Fruit fly (Drosophila melanogaster): Measurements from ENCODE around the gene CG9368.

Gene CG9368

DNA sequence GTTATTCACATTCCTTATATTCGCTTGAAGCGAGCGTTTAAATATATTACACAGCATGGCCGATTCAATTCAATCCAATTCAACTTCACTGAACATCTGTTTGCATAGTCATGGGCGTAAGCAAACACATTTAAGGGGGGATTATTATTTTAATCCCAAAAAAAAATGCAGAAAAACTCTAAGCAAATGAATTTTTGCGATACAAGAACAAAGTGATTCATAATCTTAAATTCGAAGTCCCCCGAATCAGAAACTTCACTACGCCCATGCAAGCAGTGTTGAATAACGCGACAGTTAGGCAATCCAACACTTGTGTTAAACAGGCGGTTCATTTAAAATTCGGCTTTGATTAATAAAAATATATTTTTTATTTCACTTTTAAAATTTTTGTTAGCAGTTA, 11.0 kb upstream of the CG9368 start, which contains the start of gene CG14100 (continued):
- peak; percentile 100 for TF ChIP-seq CG2712 (tag; optimal IDR thresholded peaks at IDR 0.05)
- peak; percentile 96 for TF ChIP-seq CG5180 (GFP tag; optimal IDR thresholded peaks at IDR 0.05)
- TF ChIP-seq pho (GFP tag; optimal IDR thresholded peaks at IDR 0.05), result peak; percentile 100
- TF ChIP-seq onecut (GFP tag; IDR thresholded peaks at IDR 0.05), result peak; percentile 100
- TF ChIP-seq CG4617 (GFP tag; optimal IDR thresholded peaks at IDR 0.05; ENCODE audit: borderline replicate concordance), result peak; percentile 100
- TF ChIP-seq sqz (GFP tag; optimal IDR thresholded peaks at IDR 0.05), result peak; percentile 100
- TF ChIP-seq vvl (GFP tag; IDR thresholded peaks at IDR 0.05), result peak; percentile 100
- TF ChIP-seq her (GFP tag; optimal IDR thresholded peaks at IDR 0.05), result peak; percentile 99
- peak; percentile 100 for TF ChIP-seq exex (tag; optimal IDR thresholded peaks at IDR 0.05)
- peak; percentile 54; the same call in 1 of the 2 replicates for TF ChIP-seq nerfin-2 (GFP tag; IDR thresholded peaks at IDR 0.05; ENCODE audit: partially characterized antibody)
- TF ChIP-seq luna (GFP tag; optimal IDR thresholded peaks at IDR 0.05), result peak; percentile 100
- peak; percentile 100 for TF ChIP-seq CG6689 (GFP tag; IDR thresholded peaks at IDR 0.05)
- TF ChIP-seq CG6765 (GFP tag; optimal IDR thresholded peaks at IDR 0.05), result peak; percentile 100
- TF ChIP-seq mirr (GFP tag; optimal IDR thresholded peaks at IDR 0.05), result peak; percentile 100
- TF ChIP-seq Bteb2 (GFP tag; optimal IDR thresholded peaks at IDR 0.05), result peak; percentile 100
- peak; percentile 59; the same call in 1 of the 2 replicates for TF ChIP-seq CG13287 (GFP tag; IDR thresholded peaks at IDR 0.05; ENCODE audit: partially characterized antibody)
- TF ChIP-seq CG17612 (GFP tag; IDR thresholded peaks at IDR 0.05), result peak; percentile 100
- TF ChIP-seq rib (GFP tag; IDR thresholded peaks at IDR 0.05), result peak; percentile 100
- peak; percentile 100 for TF ChIP-seq CG4854 (GFP tag; optimal IDR thresholded peaks at IDR 0.05)
- TF ChIP-seq zf30C (GFP tag; optimal IDR thresholded peaks at IDR 0.05), result peak; percentile 90
- peak; percentile 100 for TF ChIP-seq nom (GFP tag; optimal IDR thresholded peaks at IDR 0.05)
- TF ChIP-seq vfl (GFP tag; optimal IDR thresholded peaks at IDR 0.05), result peak; percentile 100
- peak; percentile 100 for TF ChIP-seq CG14667 (GFP tag; IDR thresholded peaks at IDR 0.05)
- peak; percentile 100 for TF ChIP-seq E2f1 (GFP tag; IDR thresholded peaks at IDR 0.05)
- TF ChIP-seq CG18599 (GFP tag; optimal IDR thresholded peaks at IDR 0.05), result peak; percentile 100
- peak; percentile 100 for TF ChIP-seq en (GFP tag; optimal IDR thresholded peaks at IDR 0.05)
- peak; percentile 99 for TF ChIP-seq fd102C (GFP tag; optimal IDR thresholded peaks at IDR 0.05)
- TF ChIP-seq crol (GFP tag; IDR thresholded peaks at IDR 0.05), result peak; percentile 96
- peak; percentile 100 for TF ChIP-seq CG17328 (GFP tag; IDR thresholded peaks at IDR 0.05)

dm6 chr3L:19598369-19599148, 2.9 kb upstream of the CG9368 start, which contains the start of the genes ash1 and Taf6:
Gene ash1, minus strand, starts transcription at chr3L:19598755.
Gene Taf6, plus strand, starts transcription at chr3L:19599088.
- TF ChIP-seq otp (GFP tag; IDR thresholded peaks at IDR 0.05) (no peak), fu2 (GFP tag; optimal IDR thresholded peaks at IDR 0.05) (no peak), Fer2 (tag; optimal IDR thresholded peaks at IDR 0.05) (no peak), CG14667 (GFP tag; IDR thresholded peaks at IDR 0.05) (no peak), sisA (GFP tag; IDR thresholded peaks at IDR 0.05) (no peak), bbx (GFP tag; IDR thresholded peaks at IDR 0.05; ENCODE audit: partially characterized antibody) (0 out of 2 replicates have a peak, but pooled peaks have one; percentile 20), twi (tag; optimal IDR thresholded peaks at IDR 0.05) (no peak), CG7963 (GFP tag; IDR thresholded peaks at IDR 0.05; ENCODE audit: partially characterized antibody) (peak; percentile 49; the same call in 1 of the 3 replicates), TFAM (GFP tag; optimal IDR thresholded peaks at IDR 0.05) (no peak), Ets97D (GFP tag; optimal IDR thresholded peaks at IDR 0.05) (peak; percentile 20), nerfin-1 (tag; optimal IDR thresholded peaks at IDR 0.05) (peak; percentile 90), scrt (GFP tag; optimal IDR thresholded peaks at IDR 0.05) (no peak), CG4360 (GFP tag; IDR thresholded peaks at IDR 0.05) (no peak), CG31224 (GFP tag; IDR thresholded peaks at IDR 0.05) (no peak), CG6683 (GFP tag; optimal IDR thresholded peaks at IDR 0.05) (no peak), Vsx1 (GFP tag; optimal IDR thresholded peaks at IDR 0.05) (no peak), zen (tag; optimal IDR thresholded peaks at IDR 0.05) (peak; percentile 12), Hr51 (GFP tag; optimal IDR thresholded peaks at IDR 0.05) (no peak), CG10959 (GFP tag; IDR thresholded peaks at IDR 0.05) (no peak), stwl (tag; optimal IDR thresholded peaks at IDR 0.05) (peak; percentile 75), shn (GFP tag; optimal IDR thresholded peaks at IDR 0.05) (no peak)
